Worm (Caenorhabditis elegans): Measurements from ENCODE around the gene C46F11.4.

ce11 chrIII:3623772-3624171 lies 40.3 kb downstream of the C46F11.4 start:
- TF ChIP-seq him-1 (tag; optimal IDR thresholded peaks at IDR 0.05), result no peak
- TF ChIP-seq W03F9.2 (tag; optimal IDR thresholded peaks at IDR 0.05), result no peak
